Fruit fly (Drosophila melanogaster): Measurements from ENCODE around the gene CG17239.

Gene CG17239

dm6 chr2L:2220573-2221332, 31.4 kb downstream of the CG17239 start, which contains the start of gene papi:
papi (plus strand) TSS chr2L:2220748.
- TF ChIP-seq Snoo (tag; optimal IDR thresholded peaks at IDR 0.05) = no peak
- no peak for TF ChIP-seq CG14655 (GFP tag; optimal IDR thresholded peaks at IDR 0.05)
- no peak for TF ChIP-seq CG8301 (tag; optimal IDR thresholded peaks at IDR 0.05)
- TF ChIP-seq CG10348 (GFP tag; IDR thresholded peaks at IDR 0.05) = no peak
- no peak for TF ChIP-seq Pif1A (GFP tag; optimal IDR thresholded peaks at IDR 0.05)
- no peak for TF ChIP-seq D1 (tag; optimal IDR thresholded peaks at IDR 0.05)
- TF ChIP-seq rn (GFP tag; IDR thresholded peaks at IDR 0.05) = no peak
- no peak for TF ChIP-seq CG13204 (GFP tag; optimal IDR thresholded peaks at IDR 0.05)
- no peak for TF ChIP-seq CG8159 (tag; optimal IDR thresholded peaks at IDR 0.05)
- TF ChIP-seq Pif1B (GFP tag; optimal IDR thresholded peaks at IDR 0.05) = no peak

DNA sequence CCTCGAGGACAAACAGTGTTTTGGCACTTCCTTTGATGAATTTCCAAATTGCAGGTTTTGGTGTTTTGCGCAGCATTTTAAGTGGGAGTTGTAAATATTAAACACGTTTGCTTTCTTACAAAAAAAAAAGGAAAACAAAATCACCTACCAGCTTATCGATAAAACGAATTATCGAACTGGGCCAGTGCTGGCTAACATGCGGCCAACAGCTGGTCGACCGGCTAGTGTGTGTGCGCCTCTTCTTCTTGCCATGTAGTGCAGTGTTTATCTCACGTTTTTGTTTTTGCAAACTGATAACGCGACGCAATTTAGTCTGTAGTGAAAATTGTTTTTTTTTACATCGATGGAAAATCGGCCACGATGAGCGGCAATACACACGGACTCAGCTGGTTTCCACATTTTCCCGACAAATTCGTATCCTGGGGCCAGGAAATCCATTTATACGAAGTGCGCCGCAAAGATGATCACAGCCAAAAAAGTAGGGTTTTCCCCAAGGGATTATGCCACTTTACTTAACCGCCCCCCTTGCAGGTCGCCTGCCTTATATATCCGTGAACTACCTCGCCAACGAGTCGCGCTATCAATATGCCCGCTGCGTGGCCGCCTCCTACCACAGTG, 35.0 kb downstream of the CG17239 start, which contains the start of the genes CG15386, CG42371 and mio:
Gene CG15386 (minus strand): TSS at position 180 of the 618 bp plus-strand sequence.
Gene CG42371 (minus strand): TSS at position 180 of the 618 bp plus-strand sequence.
Gene mio (plus strand): TSS at position 224 of the 618 bp plus-strand sequence.
- TF ChIP-seq CG13204 (GFP tag; optimal IDR thresholded peaks at IDR 0.05) (no peak), CG12605 (GFP tag; IDR thresholded peaks at IDR 0.05) (0 out of 2 replicates have a peak, but pooled peaks have one; percentile 24), CG4496 (GFP tag; IDR thresholded peaks at IDR 0.05) (peak; percentile 53; the same call in 2 of the 3 replicates), gl (tag; optimal IDR thresholded peaks at IDR 0.05) (peak; percentile 29), CG15710 (tag; optimal IDR thresholded peaks at IDR 0.05) (peak; percentile 12), CG34367 (tag; optimal IDR thresholded peaks at IDR 0.05) (no peak), Snoo (tag; optimal IDR thresholded peaks at IDR 0.05) (peak; percentile 18), EcR (GFP tag; optimal IDR thresholded peaks at IDR 0.05) (peak; percentile 14)

DNA sequence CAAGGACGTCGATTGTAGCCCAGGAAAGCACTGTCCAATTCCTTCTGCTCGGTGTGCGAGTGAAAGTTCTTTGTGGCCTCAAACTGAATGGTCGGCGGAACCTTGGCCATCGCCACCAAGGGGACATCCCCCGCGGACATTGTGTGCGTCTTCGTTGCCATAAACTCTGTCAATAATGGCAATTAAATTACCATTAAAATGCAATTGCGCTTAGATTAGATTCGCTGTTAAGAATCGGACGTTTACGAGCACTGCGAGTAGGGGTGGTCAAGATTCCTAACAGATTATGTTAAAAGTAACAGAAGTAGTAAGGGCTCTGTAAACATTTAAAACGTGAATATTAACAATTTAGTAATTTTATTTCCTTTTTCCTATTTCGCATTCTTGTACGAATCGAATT, 36.1 kb downstream of the CG17239 start, which contains the start of gene daed:
Gene daed (minus strand): TSS at position 247 of the 400 bp plus-strand sequence.
- TF ChIP-seq Pif1A (GFP tag; optimal IDR thresholded peaks at IDR 0.05) (no peak), D1 (tag; optimal IDR thresholded peaks at IDR 0.05) (no peak), CG9948 (tag; optimal IDR thresholded peaks at IDR 0.05) (no peak), EcR (GFP tag; optimal IDR thresholded peaks at IDR 0.05) (no peak), gl (tag; optimal IDR thresholded peaks at IDR 0.05) (no peak), CG10348 (GFP tag; IDR thresholded peaks at IDR 0.05) (no peak), CG32121 (GFP tag; IDR thresholded peaks at IDR 0.05) (no peak), Ets98B (GFP tag; IDR thresholded peaks at IDR 0.05) (no peak; the same call in 1 of the 2 replicates), CG12605 (GFP tag; IDR thresholded peaks at IDR 0.05) (no peak), CG14655 (GFP tag; optimal IDR thresholded peaks at IDR 0.05) (no peak), Snoo (tag; optimal IDR thresholded peaks at IDR 0.05) (no peak), CG8159 (tag; optimal IDR thresholded peaks at IDR 0.05) (no peak), CG8301 (tag; optimal IDR thresholded peaks at IDR 0.05) (no peak), rn (GFP tag; IDR thresholded peaks at IDR 0.05) (no peak), CG13204 (GFP tag; optimal IDR thresholded peaks at IDR 0.05) (no peak), CG17806 (tag; optimal IDR thresholded peaks at IDR 0.05) (no peak), Pif1B (GFP tag; optimal IDR thresholded peaks at IDR 0.05) (no peak), CG4496 (GFP tag; IDR thresholded peaks at IDR 0.05) (no peak)

DNA sequence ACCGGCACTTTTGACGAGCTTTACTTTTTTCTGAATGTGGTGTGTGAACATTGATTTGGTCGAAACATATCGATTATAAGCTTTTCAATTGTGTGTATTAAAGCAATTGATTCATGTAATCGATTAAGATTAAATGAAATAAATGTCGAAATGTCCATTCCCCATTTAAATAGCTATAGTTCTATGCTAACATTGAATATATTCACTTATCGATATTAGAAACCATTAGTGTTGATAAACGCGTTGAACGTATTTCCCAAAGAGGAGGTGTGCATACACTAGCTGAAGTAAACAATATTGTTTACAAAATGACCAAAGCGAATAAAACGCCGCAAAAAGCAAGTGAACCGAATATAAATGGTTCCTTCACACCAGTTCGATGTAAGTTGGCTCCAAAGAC, 38.1 kb downstream of the CG17239 start, which contains the start of the genes Uch and CG34174:
Gene Uch (minus strand): TSS at position 208 of the 400 bp plus-strand sequence.
Gene CG34174 (plus strand): TSS at position 263 of the 400 bp plus-strand sequence.
- TF ChIP-seq CG15710 (tag; optimal IDR thresholded peaks at IDR 0.05) (peak; percentile 67), Snoo (tag; optimal IDR thresholded peaks at IDR 0.05) (peak; percentile 15), CG10348 (GFP tag; IDR thresholded peaks at IDR 0.05) (no peak)

dm6 chr2L:2212478-2212877, 39.7 kb downstream of the CG17239 start, which contains the start of gene CG15385:
CG15385 (minus strand) TSS chr2L:2212571.
- TF ChIP-seq CG15710 (tag; optimal IDR thresholded peaks at IDR 0.05) (no peak), CG8301 (tag; optimal IDR thresholded peaks at IDR 0.05) (no peak), EcR (GFP tag; optimal IDR thresholded peaks at IDR 0.05) (no peak)

DNA sequence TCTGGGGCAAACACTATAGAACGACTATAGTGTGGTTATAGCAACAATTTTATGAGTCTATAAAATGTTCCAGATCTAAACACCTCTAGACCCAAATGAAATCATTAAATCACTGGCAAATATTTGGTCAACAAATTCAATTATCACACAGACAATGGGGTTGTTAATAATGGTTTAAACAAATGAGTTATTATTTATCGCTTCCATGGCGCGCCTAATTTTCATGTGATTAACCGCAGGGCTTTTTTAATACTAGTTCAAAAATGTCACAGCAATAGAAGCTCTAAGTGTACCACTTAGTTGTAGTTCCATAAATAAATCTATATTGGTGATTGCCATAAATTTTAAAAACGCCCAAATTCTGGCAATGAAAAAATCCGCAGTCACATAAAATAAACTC, 43.1 kb downstream of the CG17239 start, which contains the start of gene CG33124:
Gene CG33124 (minus strand): TSS at position 101 of the 400 bp plus-strand sequence.
- TF ChIP-seq EcR (GFP tag; optimal IDR thresholded peaks at IDR 0.05) (no peak), CG34367 (tag; optimal IDR thresholded peaks at IDR 0.05) (no peak), CG10348 (GFP tag; IDR thresholded peaks at IDR 0.05) (no peak), Ets98B (GFP tag; IDR thresholded peaks at IDR 0.05) (no peak), fd96Ca (GFP tag; IDR thresholded peaks at IDR 0.05) (no peak), CG9948 (tag; optimal IDR thresholded peaks at IDR 0.05) (no peak)

Measured in whole organism, pupa.